Fruit fly (Drosophila melanogaster) whole organism, embryonic: ENCODE measurements around the gene PGRP-LF.

Experiments used
- Antp ChIP-seq: fragments of 200-800 bp; sonication (Bioruptor generic); optimal IDR thresholded peaks from 3 replicates; lab custom pipeline; 2016; ENCODE audit warnings: missing biosample characterization, missing genetic modification characterization
- C15 ChIP-seq: fragments of 200-800 bp; sonication (Bioruptor generic); IDR thresholded peaks from 3 replicates; pipeline ENCODE4 v1.3.6; 2022; ENCODE audit warnings: missing biosample characterization, missing genetic modification characterization
- CG10321 ChIP-seq: fragments of 200-800 bp; sonication (Bioruptor generic); IDR thresholded peaks from 2 replicates; pipeline ENCODE4 v1.3.6; 2022; ENCODE audit warnings: missing biosample characterization, missing genetic modification characterization
- CG14014 ChIP-seq: fragments of 200-800 bp; sonication (Bioruptor generic); IDR thresholded peaks from 2 replicates; pipeline ENCODE4 v1.3.6; 2022; ENCODE audit warnings: missing biosample characterization, missing genetic modification characterization
- CG15601 ChIP-seq: fragments of 200-800 bp; sonication (Bioruptor generic); optimal IDR thresholded peaks from 3 replicates; lab custom pipeline; 2019; ENCODE audit warnings: missing biosample characterization, mild to moderate bottlenecking, missing genetic modification characterization, moderate library complexity
- CG18476 ChIP-seq: fragments of 200-800 bp; sonication (Bioruptor generic); optimal IDR thresholded peaks from 2 replicates; lab custom pipeline; 2016; ENCODE audit warnings: missing biosample characterization, mild to moderate bottlenecking, missing genetic modification characterization
- CG3163 ChIP-seq: fragments of 200-800 bp; sonication (Bioruptor generic); optimal IDR thresholded peaks from 3 replicates; lab custom pipeline; 2016; ENCODE audit warnings: missing biosample characterization, missing genetic modification characterization
- CG6254 ChIP-seq: fragments of 200-800 bp; sonication (Bioruptor generic); optimal IDR thresholded peaks from 3 replicates; lab custom pipeline; 2017; ENCODE audit warnings: mild to moderate bottlenecking, missing biosample characterization, missing genetic modification reagents, missing genetic modification characterization
- Hmx ChIP-seq: fragments of 200-800 bp; sonication (Bioruptor generic); optimal IDR thresholded peaks from 2 replicates; lab custom pipeline; 2016; ENCODE audit warnings: missing biosample characterization, missing genetic modification characterization
- Xbp1 ChIP-seq: fragments of 200-800 bp; sonication (Bioruptor generic); optimal IDR thresholded peaks from 3 replicates; lab custom pipeline; 2016; ENCODE audit warnings: missing biosample characterization, mild to moderate bottlenecking, missing genetic modification characterization
- dati ChIP-seq: fragments of 200-800 bp; sonication (Bioruptor generic); IDR thresholded peaks from 2 replicates; pipeline ENCODE4 v1.3.6; 2022; ENCODE audit warnings: missing biosample characterization, missing genetic modification characterization
- en ChIP-seq: fragments of 200-800 bp; sonication (Bioruptor generic); optimal IDR thresholded peaks from 2 replicates; lab custom pipeline; 2016; ENCODE audit warnings: missing biosample characterization, missing genetic modification characterization
- inv ChIP-seq: fragments of 200-800 bp; sonication (Bioruptor generic); IDR thresholded peaks from 2 replicates; pipeline ENCODE4 v1.3.6; 2022; ENCODE audit warnings: missing biosample characterization, missing genetic modification characterization; ENCODE audit not compliant: partially characterized antibody
- wek ChIP-seq: fragments of 200-800 bp; sonication (Bioruptor generic); optimal IDR thresholded peaks from 3 replicates; lab custom pipeline; 2018; ENCODE audit warnings: missing biosample characterization, mild to moderate bottlenecking, missing genetic modification characterization, moderate library complexity

dm6 chr3L:9345157-9345556 lies 4.3 kb upstream of the PGRP-LF start:
- TF ChIP-seq Hmx (GFP tag; lab: Kevin White, UChicago) (no peak), inv (no peak), Antp (GFP tag; lab: Kevin White, UChicago) (no peak), C15 (GFP tag; lab: Robert Waterston, UW) (no peak), dati (no peak), en (GFP tag; lab: Kevin White, UChicago) (no peak), CG3163 (GFP tag; lab: Kevin White, UChicago) (no peak), CG15601 (no peak), CG6254 (GFP tag; lab: Kevin White, UChicago) (no peak), Xbp1 (GFP tag; lab: Kevin White, UChicago) (no peak), wek (GFP tag; lab: Kevin White, UChicago) (no peak), CG14014 (GFP tag; lab: Robert Waterston, UW) (no peak), CG10321 (GFP tag; lab: Robert Waterston, UW) (no peak), CG18476 (GFP tag; lab: Kevin White, UChicago) (no peak)
